Worm (Caenorhabditis elegans): ENCODE data around the gene pelo-1.

- TF ChIP-seq elt-1 (tag; optimal IDR thresholded peaks at IDR 0.05): no peak
- no peak for TF ChIP-seq ztf-4 (tag; optimal IDR thresholded peaks at IDR 0.05)
- TF ChIP-seq mdl-1 (tag; optimal IDR thresholded peaks at IDR 0.05): no peak
These were observed 1.8 kb upstream of the pelo-1 start, which contains the start of gene R74.8 for ce11 chrIII:4205751-4206327.

All from whole organism, L2 larva.